Worm (Caenorhabditis elegans): ENCODE results near the gene F35E8.7.
A peak's percentile ranks its signal among the peaks of the same experiment; 100 is the strongest.

F35E8.7 gene

DNA sequence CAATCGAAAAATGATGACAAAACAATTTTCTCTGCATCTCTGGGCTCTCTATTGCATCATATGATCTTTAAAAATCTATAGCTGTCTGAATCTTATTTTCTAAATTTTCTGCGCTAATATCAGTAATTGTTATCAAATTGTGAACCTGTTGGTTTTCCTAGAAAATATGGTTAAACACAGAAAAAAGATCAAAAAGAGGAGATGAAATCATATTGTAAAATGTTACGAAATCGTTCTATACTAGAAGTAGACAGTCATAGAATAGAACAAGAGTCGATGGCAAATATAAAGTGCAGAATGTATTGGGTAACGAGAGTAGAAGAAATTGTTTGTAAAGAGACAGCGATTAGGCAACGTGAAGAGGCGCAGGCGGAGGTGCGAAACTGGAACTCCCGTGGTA, 33.1 kb upstream of the F35E8.7 start (continued):
- no peak for TF ChIP-seq attf-4 (tag; optimal IDR thresholded peaks at IDR 0.05)
- no peak for TF ChIP-seq nhr-237 (tag; optimal IDR thresholded peaks at IDR 0.05)
- TF ChIP-seq ceh-44 (GFP tag; IDR thresholded peaks at IDR 0.05) = no peak
- TF ChIP-seq jun-1 (tag; optimal IDR thresholded peaks at IDR 0.05) = peak; percentile 7
- no peak for TF ChIP-seq spr-1 (tag; optimal IDR thresholded peaks at IDR 0.05)
- no peak for TF ChIP-seq ceh-20 (GFP tag; IDR thresholded peaks at IDR 0.05)
- no peak for TF ChIP-seq nhr-10 (tag; optimal IDR thresholded peaks at IDR 0.05)
- TF ChIP-seq T20F7.1 (GFP tag; optimal IDR thresholded peaks at IDR 0.05) = peak; percentile 20
- no peak for TF ChIP-seq daf-19 (GFP tag; conservative IDR thresholded peaks at IDR 0.05)
- no peak for TF ChIP-seq zip-11 (GFP tag; IDR thresholded peaks at IDR 0.05)
- no peak for TF ChIP-seq spr-3 (GFP tag; optimal IDR thresholded peaks at IDR 0.05)
- TF ChIP-seq dmd-8 (GFP tag; IDR thresholded peaks at IDR 0.05) = no peak
- TF ChIP-seq nhr-48 (tag; optimal IDR thresholded peaks at IDR 0.05) = peak; percentile 80
- TF ChIP-seq tag-97 (GFP tag; IDR thresholded peaks at IDR 0.05) = no peak
- no peak for TF ChIP-seq snpc-1.2 (GFP tag; IDR thresholded peaks at IDR 0.05)
- peak; percentile 69 for TF ChIP-seq dve-1 (tag; optimal IDR thresholded peaks at IDR 0.05; ENCODE audit: insufficient read depth)
- no peak for TF ChIP-seq dmd-9 (GFP tag; IDR thresholded peaks at IDR 0.05)
- no peak for TF ChIP-seq F26F4.8 (GFP tag; conservative IDR thresholded peaks at IDR 0.05)
- TF ChIP-seq mxl-3 (GFP tag; optimal IDR thresholded peaks at IDR 0.05) = no peak
- no peak for TF ChIP-seq T26A8.4 (GFP tag; IDR thresholded peaks at IDR 0.05)
- no peak for TF ChIP-seq ZK337.2 (GFP tag; IDR thresholded peaks at IDR 0.05)
- TF ChIP-seq nhr-41 (GFP tag; IDR thresholded peaks at IDR 0.05) = no peak
- TF ChIP-seq pqm-1 (tag; optimal IDR thresholded peaks at IDR 0.05) = peak; percentile 17
- TF ChIP-seq ceh-62 (tag; optimal IDR thresholded peaks at IDR 0.05) = no peak
- TF ChIP-seq pha-4 (GFP tag; IDR thresholded peaks at IDR 0.05) = no peak
- no peak for TF ChIP-seq pha-4 (tag; optimal IDR thresholded peaks at IDR 0.05)
- no peak for TF ChIP-seq nhr-111 (GFP tag; optimal IDR thresholded peaks at IDR 0.05)
- no peak for TF ChIP-seq skn-1 (tag; optimal IDR thresholded peaks at IDR 0.05)
- no peak for TF ChIP-seq set-16 (GFP tag; IDR thresholded peaks at IDR 0.05)
- TF ChIP-seq Y48G9A.11 (GFP tag; IDR thresholded peaks at IDR 0.05) = no peak
- no peak for TF ChIP-seq ZK546.5 (tag; optimal IDR thresholded peaks at IDR 0.05)
- TF ChIP-seq nhr-28 (tag; optimal IDR thresholded peaks at IDR 0.05) = peak; percentile 95
- TF ChIP-seq hif-1 (tag; optimal IDR thresholded peaks at IDR 0.05) = peak in 1 of 2 experiments; percentile 37
- TF ChIP-seq ctbp-1 (GFP tag; IDR thresholded peaks at IDR 0.05) = no peak
- TF ChIP-seq lin-39 (tag; optimal IDR thresholded peaks at IDR 0.05) = no peak
- no peak for TF ChIP-seq ceh-32 (tag; optimal IDR thresholded peaks at IDR 0.05; ENCODE audit: poor library complexity)
- TF ChIP-seq aly-2 (tag; optimal IDR thresholded peaks at IDR 0.05) = no peak
- TF ChIP-seq ztf-7 (tag; optimal IDR thresholded peaks at IDR 0.05) = peak; percentile 95
- TF ChIP-seq unc-62 (GFP tag; optimal IDR thresholded peaks at IDR 0.05 in 1 of 2) = no peak
- no peak for TF ChIP-seq unc-62 (tag; optimal IDR thresholded peaks at IDR 0.05)
- TF ChIP-seq lim-7 (GFP tag; IDR thresholded peaks at IDR 0.05) = no peak
- TF ChIP-seq F10B5.3 (tag; optimal IDR thresholded peaks at IDR 0.05) = no peak
- peak; percentile 75 for TF ChIP-seq nhr-77 (tag; optimal IDR thresholded peaks at IDR 0.05)
- no peak for TF ChIP-seq nhr-76 (tag; optimal IDR thresholded peaks at IDR 0.05)
- TF ChIP-seq cey-2 (tag; optimal IDR thresholded peaks at IDR 0.05; ENCODE audit: borderline replicate concordance, insufficient read depth) = peak; percentile 82
- TF ChIP-seq mdt-29 (GFP tag; IDR thresholded peaks at IDR 0.05) = no peak
- TF ChIP-seq mes-2 (tag; optimal IDR thresholded peaks at IDR 0.05; ENCODE audit: poor library complexity, severe bottlenecking) = peak; percentile 38
- TF ChIP-seq madf-9 (GFP tag; conservative IDR thresholded peaks at IDR 0.05) = no peak
- no peak for TF ChIP-seq D1046.2 (GFP tag; IDR thresholded peaks at IDR 0.05)
- TF ChIP-seq fkh-10 (GFP tag; optimal IDR thresholded peaks at IDR 0.05) = no peak
- no peak for TF ChIP-seq nhr-42 (GFP tag; IDR thresholded peaks at IDR 0.05)
- 0 out of 2 replicates have a peak, but pooled peaks have one; percentile 12 for TF ChIP-seq lin-1 (GFP tag; IDR thresholded peaks at IDR 0.05)
- TF ChIP-seq nhr-11 (tag; optimal IDR thresholded peaks at IDR 0.05) = peak; percentile 26
